Worm (Caenorhabditis elegans): ENCODE data around the gene B0454.5.

The B0454.5 gene

ce11 chrII:3045422-3045821 lies 6.8 kb downstream of the B0454.5 start:
- TF ChIP-seq hmg-11 (tag; optimal IDR thresholded peaks at IDR 0.05) (no peak), egl-27 (tag; optimal IDR thresholded peaks at IDR 0.05) (no peak), nhr-237 (tag; optimal IDR thresholded peaks at IDR 0.05) (no peak), daf-12 (tag; optimal IDR thresholded peaks at IDR 0.05) (no peak), nhr-25 (tag; optimal IDR thresholded peaks at IDR 0.05) (no peak), ztf-11 (tag; optimal IDR thresholded peaks at IDR 0.05) (no peak), zag-1 (tag; optimal IDR thresholded peaks at IDR 0.05) (no peak), nfya-1 (tag; optimal IDR thresholded peaks at IDR 0.05; ENCODE audit: insufficient read depth) (no peak), ceh-16 (tag; optimal IDR thresholded peaks at IDR 0.05) (no peak), snpc-4 (tag; optimal IDR thresholded peaks at IDR 0.05) (no peak)

DNA sequence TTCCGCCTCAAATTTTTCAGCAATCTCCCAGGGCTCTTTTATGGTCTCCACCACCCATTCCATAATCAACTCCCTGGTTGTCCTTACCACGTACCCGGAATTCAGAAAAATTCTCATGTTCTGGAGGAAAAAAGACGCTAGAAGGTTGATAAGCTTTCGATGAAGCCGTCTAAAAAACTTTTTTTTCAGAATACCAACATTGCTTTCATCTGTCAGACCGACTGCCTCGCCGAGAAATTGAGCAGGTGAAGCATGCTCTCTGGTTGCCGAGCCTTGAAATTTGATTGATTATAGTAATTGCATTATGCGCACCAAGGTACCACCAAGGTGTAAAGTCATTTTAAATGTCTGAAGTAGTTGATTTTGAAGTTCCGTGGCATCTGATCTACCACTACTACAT lies 7.2 kb downstream of the B0454.5 start, which contains the start of gene sri-30:
Gene sri-30, plus strand, starts transcription at position 301 of the 400 bp plus-strand sequence.
- TF ChIP-seq jun-1 (tag; optimal IDR thresholded peaks at IDR 0.05), result no peak

ce11 chrII:3048378-3048777 lies 9.7 kb downstream of the B0454.5 start, which contains the start of gene sri-28:
TSS of gene sri-28 (plus strand) at chrII:3048678.
- TF ChIP-seq nhr-25 (tag; optimal IDR thresholded peaks at IDR 0.05), result no peak
- TF ChIP-seq nhr-28 (tag; optimal IDR thresholded peaks at IDR 0.05), result no peak
- TF ChIP-seq nhr-23 (tag; optimal IDR thresholded peaks at IDR 0.05), result no peak
- TF ChIP-seq fkh-2 (tag; optimal IDR thresholded peaks at IDR 0.05), result no peak
- no peak for TF ChIP-seq lsy-12 (tag; optimal IDR thresholded peaks at IDR 0.05)
- TF ChIP-seq pha-4 (tag; optimal IDR thresholded peaks at IDR 0.05), result no peak
- no peak for TF ChIP-seq elt-3 (tag; optimal IDR thresholded peaks at IDR 0.05)
- no peak for TF ChIP-seq elt-1 (tag; optimal IDR thresholded peaks at IDR 0.05)
- TF ChIP-seq nhr-77 (tag; optimal IDR thresholded peaks at IDR 0.05), result no peak

ce11 chrII:3048989-3049388 lies 10.3 kb downstream of the B0454.5 start:
- TF ChIP-seq lsy-12 (tag; optimal IDR thresholded peaks at IDR 0.05) (no peak), mml-1 (tag; optimal IDR thresholded peaks at IDR 0.05) (no peak), nhr-76 (tag; optimal IDR thresholded peaks at IDR 0.05) (no peak), sea-2 (GFP tag; optimal IDR thresholded peaks at IDR 0.05) (no peak), R02D3.7 (tag; optimal IDR thresholded peaks at IDR 0.05) (no peak), snpc-4 (tag; optimal IDR thresholded peaks at IDR 0.05) (no peak), ceh-28 (tag; optimal IDR thresholded peaks at IDR 0.05) (no peak), elt-3 (tag; optimal IDR thresholded peaks at IDR 0.05) (no peak), nhr-12 (tag; optimal IDR thresholded peaks at IDR 0.05) (no peak), egl-5 (tag; optimal IDR thresholded peaks at IDR 0.05) (no peak), egl-27 (tag; optimal IDR thresholded peaks at IDR 0.05) (no peak), nhr-43 (tag; optimal IDR thresholded peaks at IDR 0.05; ENCODE audit: poor library complexity, severe bottlenecking) (no peak), zag-1 (tag; optimal IDR thresholded peaks at IDR 0.05) (no peak), tbx-2 (tag; optimal IDR thresholded peaks at IDR 0.05) (no peak), hmg-11 (tag; optimal IDR thresholded peaks at IDR 0.05) (no peak), mdl-1 (tag; optimal IDR thresholded peaks at IDR 0.05) (no peak), nhr-28 (tag; optimal IDR thresholded peaks at IDR 0.05) (no peak), ama-1 (optimal IDR thresholded peaks at IDR 0.05) (no peak)

DNA sequence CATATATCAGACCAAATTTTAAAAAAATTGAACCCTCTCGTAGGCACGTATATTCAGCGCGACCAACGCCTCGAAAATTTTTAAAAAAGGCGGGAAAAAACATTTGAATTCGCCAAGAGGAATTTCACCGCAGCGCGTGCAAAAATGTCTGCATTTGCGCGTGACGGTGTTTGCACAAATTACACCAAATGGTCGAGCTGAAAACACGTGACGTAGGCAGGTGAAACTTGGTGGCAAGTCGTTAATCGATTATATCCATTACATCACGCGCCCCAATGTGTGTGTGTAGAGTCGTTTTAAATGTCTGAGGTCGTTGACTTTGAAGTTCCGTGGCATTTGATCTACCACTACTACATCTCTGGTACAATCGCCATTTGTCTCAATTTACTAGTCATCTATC lies 12.0 kb downstream of the B0454.5 start, which contains the start of gene sri-31:
Gene sri-31, plus strand, starts transcription at position 301 of the 400 bp plus-strand sequence.
- TF ChIP-seq fkh-10 (GFP tag; optimal IDR thresholded peaks at IDR 0.05), result no peak
- TF ChIP-seq daf-12 (tag; optimal IDR thresholded peaks at IDR 0.05), result no peak
- TF ChIP-seq lsy-12 (tag; optimal IDR thresholded peaks at IDR 0.05), result no peak

- TF ChIP-seq ceh-9 (tag; optimal IDR thresholded peaks at IDR 0.05) (no peak), ceh-16 (tag; optimal IDR thresholded peaks at IDR 0.05) (no peak), nhr-11 (tag; optimal IDR thresholded peaks at IDR 0.05) (no peak)
Observed at ce11 chrII:3051332-3051731, 12.7 kb downstream of the B0454.5 start.
